Fruit fly (Drosophila melanogaster): Measurements from ENCODE around the gene Cyp6d5.

The Cyp6d5 gene

DNA sequence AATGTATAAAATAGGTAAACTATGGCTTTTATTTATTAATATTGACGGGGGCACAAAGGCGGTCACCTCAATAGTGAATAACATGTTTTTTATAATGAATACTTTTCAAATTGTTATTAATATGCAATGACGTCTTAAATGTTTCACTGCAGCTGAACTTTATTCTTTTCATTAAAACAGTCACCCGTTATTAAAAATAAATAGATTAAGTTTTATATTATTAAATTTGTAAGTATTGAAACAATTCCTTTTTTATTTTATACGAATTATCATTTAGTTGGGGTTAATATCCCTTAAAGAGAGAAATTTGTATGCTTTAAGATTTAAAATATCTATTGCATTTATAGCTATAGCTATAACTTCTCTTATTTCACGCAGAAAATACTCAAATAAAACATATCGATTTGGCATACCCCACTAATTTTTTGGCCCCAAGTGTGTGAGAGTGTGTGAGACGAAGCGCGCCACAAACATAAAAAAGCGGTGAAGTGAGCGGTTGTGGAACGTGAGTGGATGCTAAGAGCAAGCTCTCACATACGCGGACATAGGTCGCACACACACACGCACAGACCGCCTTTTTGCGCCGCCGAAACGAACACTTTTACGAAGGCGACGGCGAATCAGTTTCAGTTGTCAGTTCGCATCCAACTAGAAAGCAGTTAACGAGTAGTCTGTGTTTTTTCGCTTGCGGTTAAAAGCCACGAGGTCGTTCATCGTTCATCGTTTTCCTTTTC is 27.5 kb downstream of the Cyp6d5 start, which contains the start of gene foxo (continued):
- peak; percentile 7 for TF ChIP-seq slou (GFP tag; optimal IDR thresholded peaks at IDR 0.05)
- no peak for TF ChIP-seq Optix (GFP tag; IDR thresholded peaks at IDR 0.05)
- no peak for TF ChIP-seq hbn (GFP tag; IDR thresholded peaks at IDR 0.05; ENCODE audit: partially characterized antibody)
- peak; percentile 24 for TF ChIP-seq Dip3 (GFP tag; optimal IDR thresholded peaks at IDR 0.05)
- TF ChIP-seq pnt (GFP tag; optimal IDR thresholded peaks at IDR 0.05), result peak; percentile 20
- peak; percentile 58 for TF ChIP-seq pfk (GFP tag; optimal IDR thresholded peaks at IDR 0.05)
- peak; percentile 73 for TF ChIP-seq Blimp-1 (GFP tag; optimal IDR thresholded peaks at IDR 0.05)
- no peak for TF ChIP-seq wek (GFP tag; optimal IDR thresholded peaks at IDR 0.05)
- peak; percentile 41 for TF ChIP-seq HLHmδ (GFP tag; optimal IDR thresholded peaks at IDR 0.05)
- no peak for TF ChIP-seq crc (GFP tag; optimal IDR thresholded peaks at IDR 0.05)
- TF ChIP-seq NfI (GFP tag; optimal IDR thresholded peaks at IDR 0.05), result peak; percentile 66
- TF ChIP-seq CG4730 (GFP tag; IDR thresholded peaks at IDR 0.05), result no peak; the same call in 1 of the 2 replicates
- peak; percentile 69 for TF ChIP-seq row (GFP tag; IDR thresholded peaks at IDR 0.05)
- TF ChIP-seq aop (GFP tag; IDR thresholded peaks at IDR 0.05), result no peak
- TF ChIP-seq shn (GFP tag; optimal IDR thresholded peaks at IDR 0.05), result no peak
- no peak for TF ChIP-seq fd64A (GFP tag; optimal IDR thresholded peaks at IDR 0.05)
- peak; percentile 85 for TF ChIP-seq Ets65A (GFP tag)
- no peak for TF ChIP-seq B-H1 (GFP tag; IDR thresholded peaks at IDR 0.05)
- no peak for TF ChIP-seq CG11085 (GFP tag; IDR thresholded peaks at IDR 0.05)
- TF ChIP-seq CG13894 (tag; optimal IDR thresholded peaks at IDR 0.05), result peak; percentile 17
- TF ChIP-seq Xbp1 (GFP tag; optimal IDR thresholded peaks at IDR 0.05), result peak; percentile 77
- peak; percentile 90 for TF ChIP-seq Hmr (GFP tag; optimal IDR thresholded peaks at IDR 0.05)
- TF ChIP-seq E2f2 (GFP tag; IDR thresholded peaks at IDR 0.05), result peak; percentile 26; the same call in 1 of the 2 replicates
- peak; percentile 84 for TF ChIP-seq lab (GFP tag; optimal IDR thresholded peaks at IDR 0.05)
- TF ChIP-seq CG1529 (GFP tag; optimal IDR thresholded peaks at IDR 0.05), result peak; percentile 59
- TF ChIP-seq CG7963 (GFP tag; IDR thresholded peaks at IDR 0.05; ENCODE audit: partially characterized antibody), result no peak
- peak; percentile 97 for TF ChIP-seq CG11696 (GFP tag; IDR thresholded peaks at IDR 0.05)
- TF ChIP-seq sens (GFP tag), result peak; percentile 82
- no peak for TF ChIP-seq Tbp (GFP tag; optimal IDR thresholded peaks at IDR 0.05)
- TF ChIP-seq CG8290 (GFP tag; optimal IDR thresholded peaks at IDR 0.05), result no peak
- peak in 1 of 2 experiments; percentile 63 for TF ChIP-seq CG8290 (tag; optimal IDR thresholded peaks at IDR 0.05)
- TF ChIP-seq CG18764 (GFP tag; optimal IDR thresholded peaks at IDR 0.05), result peak; percentile 15
- TF ChIP-seq Hsf (GFP tag; optimal IDR thresholded peaks at IDR 0.05), result peak; percentile 21
- TF ChIP-seq CG11398 (GFP tag; optimal IDR thresholded peaks at IDR 0.05), result no peak
- TF ChIP-seq Gug (GFP tag; IDR thresholded peaks at IDR 0.05), result no peak; the same call in 3 of the 4 replicates
- TF ChIP-seq Scr (GFP tag; IDR thresholded peaks at IDR 0.05; ENCODE audit: partially characterized antibody), result no peak
- no peak for TF ChIP-seq prd (optimal IDR thresholded peaks at IDR 0.05)
- TF ChIP-seq prd (GFP tag; IDR thresholded peaks at IDR 0.05), result peak; percentile 61
- TF ChIP-seq peb (GFP tag; IDR thresholded peaks at IDR 0.05), result no peak; the same call in 1 of the 2 replicates
- TF ChIP-seq twi (tag; optimal IDR thresholded peaks at IDR 0.05), result peak; percentile 62
- TF ChIP-seq CG10321 (GFP tag; IDR thresholded peaks at IDR 0.05), result no peak
- TF ChIP-seq Fer1 (GFP tag; optimal IDR thresholded peaks at IDR 0.05), result peak; percentile 83
- peak; percentile 89 for TF ChIP-seq CG10209 (GFP tag; optimal IDR thresholded peaks at IDR 0.05)
- TF ChIP-seq CG7745 (tag; optimal IDR thresholded peaks at IDR 0.05), result no peak
- TF ChIP-seq Dek (tag; optimal IDR thresholded peaks at IDR 0.05), result peak; percentile 84
- TF ChIP-seq cad (GFP tag; optimal IDR thresholded peaks at IDR 0.05), result no peak
- TF ChIP-seq gt (GFP tag; IDR thresholded peaks at IDR 0.05), result no peak
- peak; percentile 66 for TF ChIP-seq CG9932 (GFP tag; IDR thresholded peaks at IDR 0.05)
- TF ChIP-seq CG8089 (GFP tag; optimal IDR thresholded peaks at IDR 0.05), result no peak
- no peak for TF ChIP-seq Dad (GFP tag; optimal IDR thresholded peaks at IDR 0.05)
- peak; percentile 50 for TF ChIP-seq CG12219 (GFP tag; optimal IDR thresholded peaks at IDR 0.05)

Measured in whole organism, embryonic.